Fruit fly (Drosophila melanogaster): ENCODE measurements around the gene CG1208.

The CG1208 gene

dm6 chr3R:5871393-5871792 is 40.0 kb downstream of the CG1208 start (continued):
- TF ChIP-seq CG7786 (GFP tag; optimal IDR thresholded peaks at IDR 0.05) (peak; percentile 20), nerfin-2 (GFP tag; IDR thresholded peaks at IDR 0.05; ENCODE audit: partially characterized antibody) (no peak), CG6175 (GFP tag; IDR thresholded peaks at IDR 0.05) (no peak)

- peak; percentile 4 for TF ChIP-seq CG8478 (optimal IDR thresholded peaks at IDR 0.05)
- no peak for TF ChIP-seq ato (GFP tag; IDR thresholded peaks at IDR 0.05; ENCODE audit: partially characterized antibody)
These were observed 45.9 kb downstream of the CG1208 start for dm6 chr3R:5877367-5877766.

dm6 chr3R:5881308-5881707 is 49.9 kb downstream of the CG1208 start:
- TF ChIP-seq sens (GFP tag): peak; percentile 10
- TF ChIP-seq ase (GFP tag; IDR thresholded peaks at IDR 0.05): 0 out of 3 replicates have a peak, but pooled peaks have one; percentile 23
- TF ChIP-seq ERR (GFP tag; optimal IDR thresholded peaks at IDR 0.05): no peak
- no peak for TF ChIP-seq CG10274 (GFP tag; optimal IDR thresholded peaks at IDR 0.05)
